Fruit fly (Drosophila melanogaster): Measurements from ENCODE around the gene Raf.

Gene Raf

DNA sequence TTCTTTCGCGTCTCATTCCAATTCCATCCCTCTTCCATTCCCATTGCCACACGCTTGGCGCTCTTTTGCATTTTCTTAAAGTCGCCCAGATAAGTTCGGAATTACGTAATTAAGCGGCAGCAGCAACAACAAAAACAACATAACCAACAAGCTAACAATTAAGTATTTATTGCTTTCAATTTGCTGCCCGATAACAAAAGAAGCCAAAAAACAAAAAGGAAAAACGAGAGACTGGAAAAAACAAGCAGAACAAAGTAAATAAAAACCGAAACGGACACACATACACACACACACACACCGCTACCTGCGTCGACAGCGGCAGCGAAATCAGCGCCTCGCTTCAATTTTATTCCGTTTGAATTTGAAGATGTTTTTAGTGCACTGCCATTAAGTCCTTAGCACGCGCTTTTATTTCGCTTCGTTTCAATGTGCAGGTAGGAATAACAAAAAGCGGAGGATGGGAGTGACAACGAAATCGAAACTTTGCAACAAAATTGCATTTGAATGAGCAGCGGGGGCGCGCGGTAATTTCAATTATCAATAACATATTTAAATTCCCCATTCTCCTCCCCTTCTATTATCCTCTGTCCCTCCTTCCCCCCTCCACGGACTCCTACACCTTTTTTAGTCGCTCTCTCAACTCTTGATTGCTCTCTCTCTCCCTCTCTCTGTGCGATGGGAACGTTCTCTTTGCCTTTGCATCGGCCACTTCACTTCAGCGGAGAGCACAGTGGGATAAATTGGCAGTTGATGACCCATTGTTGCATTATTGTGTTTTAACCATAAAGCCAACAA, at the start of gene Raf:
TSS of gene Raf (plus strand) at position 32 of the 795 bp plus-strand sequence.
- TF ChIP-seq CG8478 (optimal IDR thresholded peaks at IDR 0.05): no peak
- TF ChIP-seq CTCF (optimal IDR thresholded peaks at IDR 0.05): no peak

DNA sequence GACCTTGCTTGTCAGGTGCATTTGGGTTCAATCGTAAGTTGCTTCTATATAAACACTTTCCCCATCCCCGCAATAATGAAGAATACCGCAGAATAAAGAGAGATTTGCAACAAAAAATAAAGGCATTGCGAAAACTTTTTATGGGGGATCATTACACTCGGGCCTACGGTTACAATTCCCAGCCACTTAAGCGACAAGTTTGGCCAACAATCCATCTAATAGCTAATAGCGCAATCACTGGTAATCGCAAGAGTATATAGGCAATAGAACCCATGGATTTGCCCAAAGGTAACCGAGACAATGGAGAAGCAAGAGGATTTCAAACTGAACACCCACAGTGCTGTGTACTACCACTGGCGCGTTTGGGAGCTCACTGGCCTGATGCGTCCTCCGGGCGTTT, 49.3 kb upstream of the Raf start, which contains the start of gene Or2a:
TSS of gene Or2a (plus strand) at position 301 of the 400 bp plus-strand sequence.
- TF ChIP-seq CTCF (optimal IDR thresholded peaks at IDR 0.05): no peak
- TF ChIP-seq CG8478 (optimal IDR thresholded peaks at IDR 0.05): no peak

DNA sequence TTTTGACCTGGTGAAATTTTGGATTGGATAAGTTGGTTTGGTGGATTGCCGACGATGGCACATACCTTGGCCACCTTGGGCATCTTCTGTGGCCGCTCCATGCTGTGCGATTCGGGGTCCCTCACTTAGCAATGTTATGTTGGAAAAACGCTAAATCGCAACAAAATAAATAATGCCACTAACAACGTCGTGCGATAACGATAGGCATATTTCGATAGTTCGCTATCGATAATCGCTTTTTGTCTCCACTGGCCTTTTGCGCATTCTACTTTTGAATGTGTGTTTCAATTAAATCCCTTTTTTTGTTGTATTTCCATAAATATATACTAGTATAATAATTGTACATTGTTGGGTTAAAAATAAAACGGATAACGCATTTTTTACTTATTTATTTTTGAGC, 45.5 kb upstream of the Raf start, which contains the start of gene crn:
TSS of gene crn (minus strand) at position 221 of the 400 bp plus-strand sequence.
- TF ChIP-seq CTCF (optimal IDR thresholded peaks at IDR 0.05): no peak
- TF ChIP-seq CG8478 (optimal IDR thresholded peaks at IDR 0.05): no peak

DNA sequence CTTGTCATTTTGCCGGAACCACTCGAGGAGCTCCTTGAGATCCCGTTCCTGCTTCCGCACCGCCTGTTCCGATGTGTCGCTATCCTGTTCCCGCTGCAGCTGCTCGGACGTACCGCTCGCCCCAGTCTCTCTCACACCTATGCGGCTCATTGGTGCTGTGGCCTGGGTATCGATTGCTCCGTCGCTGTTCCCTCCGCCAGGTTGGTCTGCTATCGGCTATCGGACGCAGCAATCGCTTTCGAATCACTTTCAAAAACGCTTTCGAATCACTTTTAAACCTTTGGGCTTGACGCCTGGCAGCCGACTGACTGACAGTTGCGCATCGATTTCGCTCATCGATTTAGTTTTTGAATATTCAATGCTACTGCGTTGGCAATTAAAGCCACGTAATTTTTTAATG, 43.6 kb upstream of the Raf start, which contains the start of gene CG3191:
TSS of gene CG3191 (minus strand) at position 306 of the 400 bp plus-strand sequence.
- TF ChIP-seq CG8478 (optimal IDR thresholded peaks at IDR 0.05) (no peak), CTCF (optimal IDR thresholded peaks at IDR 0.05) (no peak)

DNA sequence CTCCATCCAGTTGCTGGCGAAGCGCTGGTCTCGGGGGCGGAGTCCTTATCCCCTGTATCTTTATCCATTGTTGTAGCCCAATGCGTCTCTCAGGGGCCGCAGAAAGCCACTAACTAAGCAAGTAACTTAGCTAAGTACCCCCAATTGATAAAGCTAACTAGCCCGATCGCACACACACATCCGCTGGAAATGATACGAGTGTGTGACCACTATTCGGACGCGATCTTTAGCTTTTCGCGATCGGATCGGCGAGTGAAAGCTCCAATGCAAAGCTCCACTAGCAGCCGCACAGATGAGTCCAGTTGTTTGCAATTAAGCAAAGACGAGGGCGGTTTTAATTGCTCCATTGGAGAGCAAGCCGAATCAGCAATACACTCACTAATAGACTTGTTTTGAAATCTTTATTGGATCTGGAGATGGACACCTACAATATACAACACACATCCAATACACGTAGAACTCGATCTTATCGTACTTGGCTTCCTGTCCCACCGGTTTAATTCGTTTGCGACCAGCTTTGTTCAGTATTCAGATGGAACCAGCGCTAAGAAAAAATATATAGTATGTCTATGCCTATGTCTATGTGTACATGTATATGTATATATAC, 41.1 kb upstream of the Raf start, which contains the start of gene CG3091:
TSS of gene CG3091 (minus strand) at position 178 of the 607 bp plus-strand sequence.
- TF ChIP-seq CTCF (optimal IDR thresholded peaks at IDR 0.05) (no peak), CG8478 (optimal IDR thresholded peaks at IDR 0.05) (no peak)

DNA sequence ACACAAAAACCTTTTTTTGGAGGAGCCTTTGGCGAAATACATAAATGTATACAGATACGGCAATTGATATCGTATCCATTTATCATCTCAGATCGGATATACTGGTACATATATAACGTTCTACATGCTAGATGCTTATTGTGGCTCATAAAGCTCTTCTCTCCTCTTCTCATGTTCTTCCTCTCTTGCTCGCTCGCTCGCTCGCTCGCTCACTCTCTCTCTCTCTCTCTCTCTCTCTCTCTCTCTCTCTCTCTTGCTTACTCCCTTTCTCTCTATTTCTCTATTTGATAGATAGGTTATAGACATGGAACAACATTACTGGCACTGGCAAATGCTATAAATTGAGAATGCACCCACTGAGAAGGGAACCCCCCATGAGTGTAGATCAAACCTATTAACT, 40.2 kb upstream of the Raf start:
- TF ChIP-seq CTCF (optimal IDR thresholded peaks at IDR 0.05): no peak
- no peak for TF ChIP-seq CG8478 (optimal IDR thresholded peaks at IDR 0.05)

DNA sequence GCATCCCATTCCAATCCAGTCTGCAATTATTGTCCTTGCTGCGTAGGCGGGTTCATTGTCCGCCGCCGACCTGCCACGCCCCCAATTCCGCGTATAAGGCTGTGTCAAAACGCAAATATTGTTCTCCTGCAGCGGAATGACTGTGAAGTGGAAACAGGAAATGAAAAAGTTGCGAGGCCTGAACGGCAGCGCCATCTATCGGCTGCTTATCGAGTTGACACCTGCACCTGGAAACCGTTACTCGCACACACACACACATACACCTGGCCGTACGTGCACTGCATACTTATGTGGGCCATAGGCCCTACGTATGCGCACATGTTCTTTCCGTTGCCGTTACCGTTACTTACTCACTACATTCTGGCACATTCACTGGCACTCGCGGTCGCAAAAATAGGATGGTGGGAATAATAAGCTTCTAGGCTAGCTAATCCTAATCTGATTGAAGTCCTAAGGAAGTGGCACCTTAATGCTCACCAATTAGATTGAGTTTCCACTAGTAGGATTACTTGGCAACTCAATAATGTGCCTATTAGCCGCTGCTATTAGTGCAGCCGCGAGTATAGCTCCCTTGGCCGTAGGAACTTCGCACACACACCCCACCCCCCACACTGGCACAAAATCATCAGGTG, 36.5 kb upstream of the Raf start:
- TF ChIP-seq CTCF (optimal IDR thresholded peaks at IDR 0.05) (peak; percentile 81 to 89), CG8478 (optimal IDR thresholded peaks at IDR 0.05) (no peak)

DNA sequence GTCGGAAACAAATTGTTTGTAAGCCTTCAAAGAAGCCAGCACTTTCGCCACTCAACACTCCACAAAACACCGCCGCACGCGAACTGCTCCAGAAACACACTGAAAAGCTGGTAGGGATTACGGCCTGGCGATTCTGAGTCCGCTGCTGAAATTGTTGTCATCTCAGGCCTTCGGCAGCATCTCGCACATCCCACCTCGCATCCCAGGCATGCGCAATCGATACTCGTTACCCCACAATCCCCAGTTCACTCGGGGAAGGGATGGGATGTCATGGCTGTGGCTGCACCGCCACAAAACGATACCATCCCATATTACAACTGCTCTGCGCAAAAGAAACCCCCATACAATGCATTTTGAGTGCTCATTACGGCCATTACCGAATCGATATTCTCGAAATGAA, 35.5 kb upstream of the Raf start, which contains the start of gene CG3078:
TSS of gene CG3078 (minus strand) at position 101 of the 400 bp plus-strand sequence.
- TF ChIP-seq CG8478 (optimal IDR thresholded peaks at IDR 0.05) (no peak), CTCF (optimal IDR thresholded peaks at IDR 0.05) (no peak)

DNA sequence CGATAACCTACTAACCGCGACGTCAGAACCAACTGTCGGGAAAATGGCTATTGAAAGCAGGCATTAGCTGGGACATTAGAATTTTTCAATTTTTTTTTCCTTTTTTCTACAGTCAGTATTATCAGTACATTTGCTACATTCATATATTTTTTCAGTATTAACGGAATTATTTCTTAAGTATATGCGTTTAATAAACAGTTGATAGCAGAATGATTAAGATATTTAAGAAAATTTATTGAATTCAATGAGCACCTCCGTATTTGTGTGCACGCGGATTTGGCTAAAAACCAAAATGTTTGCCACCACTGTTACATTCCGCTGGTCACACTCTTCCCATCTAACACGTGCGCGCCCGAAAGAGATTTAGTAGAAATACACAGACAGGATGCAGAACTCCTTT, 32.8 kb upstream of the Raf start, which contains the start of the genes temp and CG3071:
TSS of gene temp (minus strand) at position 5 of the 400 bp plus-strand sequence.
TSS of gene CG3071 (plus strand) at position 327 of the 400 bp plus-strand sequence.
- TF ChIP-seq CTCF (optimal IDR thresholded peaks at IDR 0.05) (no peak), CG8478 (optimal IDR thresholded peaks at IDR 0.05) (no peak)

DNA sequence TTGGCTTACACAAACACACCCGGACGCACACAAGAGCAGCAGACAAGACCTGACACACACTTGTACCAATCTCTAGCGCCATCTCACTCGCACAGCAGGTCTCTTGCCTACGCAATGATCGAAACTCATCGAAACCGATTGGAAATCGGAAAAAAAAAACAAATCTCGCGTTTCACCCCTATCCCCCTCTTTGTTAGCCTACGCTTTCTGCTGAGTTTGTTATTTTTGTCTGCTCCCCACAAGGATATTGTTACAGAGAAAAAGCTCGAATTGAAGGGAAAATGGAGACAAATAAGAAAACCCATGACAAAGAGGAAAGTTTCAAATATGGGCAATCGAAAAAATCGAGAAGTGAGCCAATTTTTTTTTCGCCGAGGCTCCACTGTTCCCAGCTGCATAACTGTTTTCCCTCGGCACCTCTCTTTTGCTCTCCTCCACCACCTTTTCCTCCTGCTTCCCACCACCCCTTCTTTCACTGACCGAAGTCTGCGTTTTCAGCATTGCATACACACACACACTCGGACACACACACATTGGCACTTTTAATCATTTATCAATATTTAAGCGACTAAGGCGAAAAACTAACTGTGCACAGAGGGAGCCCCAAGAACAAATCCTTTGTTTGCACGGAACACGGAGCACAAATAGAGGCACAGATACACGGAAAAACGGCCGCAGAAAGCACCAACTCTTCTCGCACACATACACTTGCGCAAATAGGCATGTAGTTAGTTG, 25.3 kb upstream of the Raf start:
- TF ChIP-seq CG8478 (optimal IDR thresholded peaks at IDR 0.05) (no peak), CTCF (optimal IDR thresholded peaks at IDR 0.05) (no peak)

DNA sequence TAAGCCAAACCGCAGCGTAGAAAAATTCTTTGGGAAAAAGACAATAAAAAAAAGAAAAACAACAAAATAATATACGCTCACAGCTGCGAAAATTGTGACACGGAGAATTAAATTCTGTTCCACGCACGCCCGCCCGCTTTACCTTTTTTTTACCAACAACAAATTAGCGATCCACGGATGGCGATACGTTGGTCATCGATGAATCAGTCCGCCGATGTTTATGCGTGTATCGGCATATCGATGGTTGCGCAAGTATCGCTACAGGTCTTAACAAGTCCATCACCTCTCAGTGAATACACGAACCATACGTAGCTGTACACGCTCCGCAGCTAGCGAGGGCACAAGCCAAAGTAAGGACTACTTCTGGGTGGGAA, 24.7 kb upstream of the Raf start, which contains the start of gene CG2924:
TSS of gene CG2924 (minus strand) at position 205 of the 374 bp plus-strand sequence.
- TF ChIP-seq CG8478 (optimal IDR thresholded peaks at IDR 0.05): no peak
- peak; percentile 76 to 78 for TF ChIP-seq CTCF (optimal IDR thresholded peaks at IDR 0.05)

DNA sequence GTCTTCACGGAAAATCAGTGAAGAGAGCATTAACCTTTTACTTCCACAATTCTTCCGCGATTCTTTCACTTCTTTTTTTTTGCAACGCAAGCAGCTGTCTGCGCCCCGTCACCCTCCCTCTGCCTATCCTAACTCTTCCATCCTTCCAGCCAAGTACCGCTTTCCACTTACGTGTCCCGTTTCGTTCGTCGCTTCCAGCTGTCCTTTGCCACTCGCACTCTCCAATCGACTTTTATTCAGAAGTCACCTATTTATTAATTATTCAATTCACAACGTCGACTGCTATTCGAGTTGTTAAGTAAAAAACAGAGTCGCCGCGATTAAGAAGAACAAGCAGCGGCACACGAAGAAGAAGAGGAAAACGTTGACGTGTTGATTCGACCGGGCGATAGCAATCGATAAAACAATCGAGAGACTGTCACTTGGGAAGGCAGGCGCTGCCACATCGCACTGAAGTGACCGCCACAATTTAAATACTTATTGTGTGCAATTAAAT, 20.5 kb upstream of the Raf start, which contains the start of gene Grp170:
TSS of gene Grp170 (minus strand) at position 365 of the 496 bp plus-strand sequence.
- TF ChIP-seq CTCF (optimal IDR thresholded peaks at IDR 0.05): no peak
- TF ChIP-seq CG8478 (optimal IDR thresholded peaks at IDR 0.05): no peak

DNA sequence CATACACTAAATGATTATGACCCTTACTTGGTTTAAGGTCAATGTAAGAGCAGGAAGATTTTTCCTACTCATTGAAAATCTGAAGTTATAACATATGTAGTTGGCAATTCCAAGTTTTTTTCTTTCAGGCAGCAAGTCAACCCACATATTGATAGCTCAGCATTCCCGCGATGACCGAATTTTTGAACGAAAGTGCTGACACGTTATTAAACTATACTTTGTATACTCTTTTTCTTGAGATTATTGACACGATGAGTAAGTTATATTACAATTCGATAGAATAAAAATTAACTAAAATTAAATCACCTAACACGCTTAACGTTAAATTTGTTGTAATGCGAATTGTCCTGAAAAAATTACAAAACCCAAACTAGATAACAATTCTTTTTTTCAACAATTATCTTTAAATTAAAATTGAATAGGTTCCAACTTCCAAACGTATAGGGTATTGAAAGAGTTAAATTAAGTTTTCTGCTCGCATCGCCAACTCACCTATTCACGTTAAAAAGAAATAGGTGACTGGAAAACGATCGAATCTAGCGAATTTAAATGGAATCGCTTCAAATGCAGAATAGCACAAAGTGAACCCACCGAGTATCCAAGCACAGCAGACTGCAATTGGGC, 19.9 kb upstream of the Raf start, which contains the start of gene Vml:
TSS of gene Vml (plus strand) at position 574 of the 624 bp plus-strand sequence.
- TF ChIP-seq CTCF (optimal IDR thresholded peaks at IDR 0.05): no peak
- TF ChIP-seq CG8478 (optimal IDR thresholded peaks at IDR 0.05): no peak

Measured in S2 (cell line).